Worm (Caenorhabditis elegans) whole organism, midembryonic: ENCODE results near the gene vhp-1.

Source experiments
- T22C8.4 ChIP-seq: fragments of 200-800 bp; sonication (Bioruptor generic); IDR thresholded peaks from 2 replicates; pipeline ENCODE4 v1.3.6; 2022; ENCODE audit warnings: missing genetic modification characterization, missing compliant biosample characterization
- cog-1 ChIP-seq: sonication (generic microtip); optimal IDR thresholded peaks from 2 replicates; lab custom pipeline; 2016; ENCODE audit warnings: missing genetic modification characterization, missing compliant biosample characterization
- flt-1 ChIP-seq: fragments of 200-800 bp; sonication (Bioruptor generic); IDR thresholded peaks from 2 replicates; pipeline ENCODE4 v1.3.6; 2022; ENCODE audit warnings: missing genetic modification characterization, missing compliant biosample characterization
- klf-2 ChIP-seq: fragments of 200-800 bp; sonication (Bioruptor generic); conservative IDR thresholded peaks from 2 replicates; pipeline ENCODE4 v1.3.6; 2022; ENCODE audit warnings: missing genetic modification reagents, missing genetic modification characterization, missing compliant biosample characterization
- med-1 ChIP-seq: sonication (generic microtip); optimal IDR thresholded peaks from 2 replicates; lab custom pipeline; 2017; ENCODE audit warnings: missing genetic modification characterization, mild to moderate bottlenecking, missing compliant biosample characterization, antibody characterized with exemption, missing genetic modification reagents; ENCODE audit not compliant: insufficient read depth
- ref-1 ChIP-seq: fragments of 200-800 bp; sonication (Bioruptor generic); conservative IDR thresholded peaks from 2 replicates; pipeline ENCODE4 v1.3.6; 2022; ENCODE audit warnings: missing genetic modification reagents, missing genetic modification characterization, missing compliant biosample characterization
- tab-1 ChIP-seq: fragments of 200-800 bp; sonication (Bioruptor generic); IDR thresholded peaks from 2 replicates; pipeline ENCODE4 v1.3.6; 2022; ENCODE audit warnings: missing genetic modification characterization, missing compliant biosample characterization
- ztf-23 ChIP-seq: fragments of 200-800 bp; sonication (Bioruptor generic); IDR thresholded peaks from 2 replicates; pipeline ENCODE4 v1.3.6; 2022; ENCODE audit warnings: missing genetic modification reagents, missing genetic modification characterization, missing compliant biosample characterization
- ztf-29 ChIP-seq: fragments of 200-800 bp; sonication (Bioruptor generic); IDR thresholded peaks from 2 replicates; pipeline ENCODE4 v1.3.6; 2022; ENCODE audit warnings: missing genetic modification reagents, missing genetic modification characterization, missing compliant biosample characterization

Gene vhp-1

DNA sequence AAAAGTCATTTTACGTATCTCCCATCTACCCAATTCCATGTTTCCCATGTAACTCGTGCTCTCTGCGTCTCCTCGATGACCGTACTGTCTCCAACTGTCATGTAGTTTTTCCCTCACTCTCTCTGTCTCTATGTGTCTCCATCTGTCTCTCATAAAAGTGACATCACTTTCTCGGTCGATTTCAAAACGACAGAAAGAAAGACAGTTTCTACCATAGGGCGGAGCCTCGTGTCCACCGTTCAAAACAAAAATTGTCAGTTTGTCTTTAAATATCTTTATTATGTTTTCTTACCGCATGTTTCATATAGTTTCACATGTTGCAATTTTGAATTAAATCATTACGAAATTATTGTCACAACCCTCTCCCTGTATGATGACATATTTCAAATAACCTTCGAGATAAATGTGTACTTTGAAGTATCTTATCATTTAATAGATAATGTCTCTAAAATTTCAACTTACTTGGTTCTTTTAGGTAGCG lies 7.2 kb downstream of the vhp-1 start:
- no peak for TF ChIP-seq klf-2 (GFP tag; lab: Robert Waterston, UW)
- no peak for TF ChIP-seq T22C8.4 (GFP tag; lab: Robert Waterston, UW)
- peak; percentile 53 for TF ChIP-seq cog-1 (tag; lab: Kevin White, UChicago)
- TF ChIP-seq flt-1, result 0 out of 2 replicates have a peak, but pooled peaks have one; percentile 20

DNA sequence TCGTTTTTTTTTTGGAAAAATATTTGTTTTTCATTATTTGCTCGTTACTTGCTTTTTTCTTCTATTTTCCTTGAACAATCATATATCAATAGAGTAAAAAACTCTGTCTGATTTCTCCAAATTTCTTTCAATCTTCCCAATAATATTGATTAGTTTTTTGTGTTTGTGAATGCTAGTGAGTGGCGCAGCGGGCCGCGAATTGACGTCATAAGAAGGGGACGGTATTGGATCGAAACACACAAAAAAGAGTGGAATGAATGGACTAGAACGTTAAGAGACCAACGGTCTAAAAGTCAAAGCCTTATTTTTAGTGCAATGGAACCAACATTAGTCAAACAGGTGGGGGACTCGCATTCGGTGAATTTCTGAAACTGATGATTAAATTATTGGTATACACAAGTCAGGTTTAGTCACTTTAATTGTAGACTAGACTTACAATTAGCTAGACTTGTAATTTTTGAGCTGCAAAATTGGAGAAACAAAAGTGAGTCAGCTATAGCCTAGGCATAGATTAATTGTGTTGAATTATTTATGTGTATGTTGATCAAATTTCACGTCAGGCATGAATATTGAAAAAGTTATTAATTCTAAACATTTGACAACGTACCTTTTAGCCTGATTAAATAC lies 8.7 kb downstream of the vhp-1 start:
- TF ChIP-seq ref-1 (GFP tag; lab: Robert Waterston, UW) (no peak), T22C8.4 (GFP tag; lab: Robert Waterston, UW) (0 out of 2 replicates have a peak, but pooled peaks have one; percentile 46), ztf-23 (no peak), tab-1 (no peak), cog-1 (tag; lab: Kevin White, UChicago) (no peak)

DNA sequence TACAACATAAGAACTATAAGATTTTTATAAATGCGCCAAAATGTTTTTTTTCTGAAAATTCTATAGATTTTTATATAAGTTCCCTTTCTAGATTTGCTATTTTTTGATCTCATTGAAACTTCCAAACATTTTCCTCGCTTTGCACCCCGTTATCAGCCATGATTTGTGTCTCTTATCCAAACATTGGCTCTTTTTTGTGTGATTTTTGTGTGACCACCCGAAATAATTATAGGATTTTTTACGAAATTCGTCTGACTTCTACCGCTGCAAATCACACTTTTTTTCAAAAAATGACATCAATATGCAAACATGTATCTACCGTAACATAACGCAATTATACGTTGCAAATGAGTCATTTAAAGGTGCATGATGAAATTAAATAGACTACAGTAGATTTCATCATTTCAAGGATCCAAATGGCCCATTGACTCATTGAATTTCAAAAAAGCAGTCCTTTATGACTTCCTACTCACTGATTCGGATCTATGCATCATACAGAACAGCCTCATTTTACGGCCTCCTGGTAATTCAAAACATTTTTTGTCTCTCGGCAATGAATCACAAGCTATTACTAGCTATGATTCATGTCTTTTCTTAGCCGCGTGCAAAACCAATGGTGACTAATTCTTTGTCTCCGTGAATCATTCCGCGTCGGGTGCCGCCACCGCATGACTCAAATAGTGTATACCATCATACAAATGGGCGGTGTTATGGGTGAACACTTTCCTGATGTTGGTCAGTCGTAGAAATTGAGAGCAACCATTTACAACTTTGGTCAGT lies 9.5 kb downstream of the vhp-1 start:
- TF ChIP-seq ztf-23 (no peak), cog-1 (tag; lab: Kevin White, UChicago) (no peak), klf-2 (GFP tag; lab: Robert Waterston, UW) (no peak), tab-1 (no peak), ztf-29 (no peak)

DNA sequence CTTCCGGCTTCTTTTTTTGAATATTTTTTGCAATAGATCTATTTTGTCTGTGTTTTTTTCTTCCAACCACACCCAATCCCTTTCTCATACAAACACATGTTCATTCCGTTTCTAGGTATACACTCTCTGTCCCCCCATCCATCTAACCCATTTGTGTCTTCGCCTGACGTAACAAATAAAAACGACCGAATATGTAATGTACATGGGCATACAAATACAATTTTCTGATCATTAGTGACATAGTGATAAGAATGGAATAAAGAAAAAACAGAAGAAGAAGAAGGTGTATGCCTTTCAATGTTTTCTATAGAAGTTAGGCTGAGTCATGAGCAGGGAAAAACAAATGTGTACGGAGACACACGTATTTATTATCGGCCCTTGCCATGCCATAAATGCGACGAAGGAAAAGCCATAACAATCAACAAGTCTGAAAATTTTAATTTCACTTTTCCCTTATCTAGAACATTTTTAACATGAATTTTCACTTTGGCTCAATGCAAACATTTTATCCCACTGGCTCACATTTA lies 10.7 kb downstream of the vhp-1 start:
- TF ChIP-seq med-1 (GFP tag; lab: Kevin White, UChicago), result no peak

DNA sequence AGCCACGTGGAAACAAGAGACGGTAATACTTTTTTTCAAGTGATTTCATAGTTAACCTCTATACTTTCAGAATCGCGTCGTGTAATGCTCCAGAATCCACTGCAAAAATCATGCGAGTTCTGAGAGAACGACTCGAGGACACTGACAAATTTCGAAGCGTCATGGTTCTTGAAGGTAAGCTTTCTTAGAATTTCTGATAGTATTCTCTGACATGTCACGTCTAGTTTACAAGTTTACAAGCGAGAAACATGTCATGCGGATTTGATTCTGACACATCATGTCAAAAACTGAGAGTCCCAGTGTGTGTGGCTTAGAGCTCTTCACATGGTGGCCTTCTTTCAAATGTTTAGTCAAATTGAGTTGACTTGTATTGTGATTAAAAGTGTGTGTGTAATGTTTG lies 11.6 kb downstream of the vhp-1 start:
- TF ChIP-seq tab-1, result no peak
- TF ChIP-seq ztf-23, result no peak
- TF ChIP-seq med-1 (GFP tag; lab: Kevin White, UChicago), result no peak
- TF ChIP-seq ztf-29, result no peak
- no peak for TF ChIP-seq ref-1 (GFP tag; lab: Robert Waterston, UW)

DNA sequence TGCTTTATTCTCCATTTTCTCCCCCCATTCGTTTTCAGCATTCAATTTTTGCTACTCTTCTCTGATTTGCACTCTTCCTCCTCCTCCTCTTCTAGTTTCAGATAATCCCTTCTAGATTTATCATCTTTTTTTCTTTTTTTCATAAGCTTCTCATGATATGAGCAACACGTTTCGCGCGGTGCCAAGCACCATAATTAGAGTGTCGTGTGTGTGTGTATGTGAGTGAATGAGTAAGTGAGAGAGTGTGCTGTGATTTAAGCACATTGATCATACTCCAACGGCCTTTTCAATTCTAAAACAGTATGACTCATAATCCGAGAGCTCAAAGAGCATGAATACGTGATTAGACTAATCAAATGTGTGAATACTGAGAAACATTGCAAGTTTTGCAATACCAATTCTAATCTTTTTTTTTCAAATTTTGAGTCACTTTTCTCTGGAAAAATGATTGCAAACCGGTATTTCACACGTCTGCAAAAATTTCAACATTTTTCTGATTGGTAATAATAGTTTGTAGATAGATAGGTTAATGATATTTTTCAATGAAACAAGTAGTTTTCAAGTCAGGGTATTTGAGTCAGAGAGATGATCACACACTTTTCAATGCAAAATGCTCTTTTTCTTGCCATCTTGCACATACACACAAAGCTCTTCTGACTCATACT lies 12.4 kb downstream of the vhp-1 start:
- TF ChIP-seq flt-1 (no peak), klf-2 (GFP tag; lab: Robert Waterston, UW) (no peak), med-1 (GFP tag; lab: Kevin White, UChicago) (no peak), tab-1 (no peak), ztf-29 (no peak), ref-1 (GFP tag; lab: Robert Waterston, UW) (no peak), T22C8.4 (GFP tag; lab: Robert Waterston, UW) (no peak), cog-1 (tag; lab: Kevin White, UChicago) (no peak), ztf-23 (no peak)

DNA sequence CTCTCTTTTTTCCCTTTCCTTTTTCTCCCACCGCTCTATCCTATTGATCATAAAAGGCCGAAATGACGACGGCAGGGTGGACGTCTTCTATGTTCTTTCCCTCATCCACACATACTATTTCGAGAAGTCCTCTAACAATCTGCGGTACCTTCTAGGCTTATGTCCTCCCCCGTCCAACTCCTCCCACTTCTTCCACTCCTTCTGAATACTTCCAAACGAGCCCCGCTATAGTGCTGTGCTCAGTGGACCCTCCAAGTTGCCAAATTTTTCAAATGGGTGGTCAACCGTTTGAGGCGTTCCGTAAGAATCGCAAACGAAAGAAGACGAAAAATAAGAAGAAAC lies 12.9 kb downstream of the vhp-1 start:
- TF ChIP-seq ztf-29 (0 out of 2 replicates have a peak, but pooled peaks have one; percentile 42), ztf-23 (peak; percentile 63; the same call in 1 of the 2 replicates), T22C8.4 (GFP tag; lab: Robert Waterston, UW) (no peak), med-1 (GFP tag; lab: Kevin White, UChicago) (no peak), klf-2 (GFP tag; lab: Robert Waterston, UW) (no peak), tab-1 (no peak), flt-1 (0 out of 2 replicates have a peak, but pooled peaks have one; percentile 8), cog-1 (tag; lab: Kevin White, UChicago) (no peak), ref-1 (GFP tag; lab: Robert Waterston, UW) (no peak)

DNA sequence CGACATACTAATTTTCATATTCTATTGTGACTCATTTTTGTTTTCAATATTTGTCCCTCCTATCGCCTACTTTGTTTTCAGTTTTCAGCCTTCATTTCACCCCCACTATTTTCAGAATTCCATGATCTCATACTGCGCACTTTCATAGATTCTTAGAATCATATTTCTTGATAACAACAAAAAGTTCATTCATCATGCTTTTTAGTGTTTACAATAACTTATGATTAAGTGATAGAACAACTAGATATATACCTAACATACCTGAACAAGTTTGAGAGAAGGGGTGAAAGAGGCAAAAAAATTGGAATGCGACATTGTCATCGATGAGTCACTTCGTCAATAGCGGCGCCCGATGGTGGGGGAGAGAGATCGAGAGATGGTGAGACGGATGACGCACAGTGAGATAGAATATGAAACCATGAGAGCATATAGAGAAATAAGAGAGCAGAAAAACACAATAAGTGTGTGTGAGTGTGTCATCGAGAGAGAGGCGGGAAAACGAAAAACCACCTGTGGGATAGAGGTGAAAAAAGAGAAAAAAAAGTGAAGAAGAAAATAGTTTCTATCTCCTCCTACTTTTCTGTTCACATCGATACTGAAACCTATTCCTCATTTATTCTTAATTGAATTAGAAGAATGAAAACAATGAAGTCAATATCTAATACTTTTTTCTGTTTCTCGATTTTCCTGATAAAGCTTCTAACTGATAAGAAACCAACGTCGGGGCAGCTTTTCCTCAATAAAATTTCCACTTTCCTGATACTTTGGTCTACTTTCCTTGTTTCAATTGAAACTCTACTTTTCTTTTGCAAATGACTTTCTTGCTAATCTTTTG lies 13.8 kb downstream of the vhp-1 start:
- TF ChIP-seq med-1 (GFP tag; lab: Kevin White, UChicago) (no peak), cog-1 (tag; lab: Kevin White, UChicago) (peak; percentile 18)

DNA sequence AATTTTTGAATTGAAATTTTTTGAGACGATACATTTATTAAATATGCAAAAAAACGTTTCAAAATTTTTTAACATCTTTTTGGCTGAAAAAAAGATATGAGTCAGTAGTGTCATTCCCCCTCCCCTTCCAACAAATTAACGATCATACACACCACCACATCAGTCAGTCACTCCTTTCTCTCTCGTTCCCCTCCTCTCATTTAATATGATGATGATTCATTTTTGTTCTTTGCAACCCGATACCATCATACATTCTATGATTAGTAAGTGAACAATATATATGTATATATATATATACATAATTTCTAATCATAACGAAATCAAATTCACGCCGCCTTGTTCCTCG lies 14.4 kb downstream of the vhp-1 start:
- TF ChIP-seq ztf-23, result no peak
- TF ChIP-seq med-1 (GFP tag; lab: Kevin White, UChicago), result no peak
- TF ChIP-seq ref-1 (GFP tag; lab: Robert Waterston, UW), result no peak
- no peak for TF ChIP-seq tab-1
- no peak for TF ChIP-seq T22C8.4 (GFP tag; lab: Robert Waterston, UW)
- TF ChIP-seq klf-2 (GFP tag; lab: Robert Waterston, UW), result no peak
- TF ChIP-seq ztf-29, result no peak
- no peak for TF ChIP-seq flt-1
- no peak for TF ChIP-seq cog-1 (tag; lab: Kevin White, UChicago)
